Worm (Caenorhabditis elegans) whole organism, L2 larva: Measurements from ENCODE around the gene C03C10.7.

ENCODE experiments used
- R02D3.7 ChIP-seq: fragments of 150-350 bp; optimal IDR thresholded peaks from 2 replicates; lab custom pipeline; 2014; ENCODE audit warnings: missing biosample characterization, missing genetic modification characterization
- blmp-1 ChIP-seq: sonication (generic microtip); optimal IDR thresholded peaks from 2 replicates; lab custom pipeline; 2017; ENCODE audit warnings: missing genetic modification characterization, mild to moderate bottlenecking, missing compliant biosample characterization, antibody characterized with exemption, moderate library complexity; ENCODE audit not compliant: insufficient read depth
- nhr-237 ChIP-seq: fragments of 150-350 bp; optimal IDR thresholded peaks from 2 replicates; lab custom pipeline; 2014; ENCODE audit warnings: missing biosample characterization, missing genetic modification characterization
- nhr-6 ChIP-seq: fragments of 150-350 bp; optimal IDR thresholded peaks from 2 replicates; lab custom pipeline; 2014; ENCODE audit warnings: missing biosample characterization, missing genetic modification characterization
- skn-1 ChIP-seq: sonication (generic microtip); optimal IDR thresholded peaks from 2 replicates; lab custom pipeline; 2017; ENCODE audit warnings: missing biosample characterization, missing genetic modification characterization
- snpc-4 ChIP-seq: fragments of 150-350 bp; optimal IDR thresholded peaks from 2 replicates; lab custom pipeline; 2014; ENCODE audit warnings: missing biosample characterization, missing genetic modification characterization
- unc-55 ChIP-seq: fragments of 150-350 bp; sonication (generic microtip); optimal IDR thresholded peaks from 3 replicates; lab custom pipeline; 2014; ENCODE audit warnings: missing biosample characterization, missing genetic modification reagents, missing genetic modification characterization
- zag-1 ChIP-seq: fragments of 150-350 bp; optimal IDR thresholded peaks from 2 replicates; lab custom pipeline; 2014; ENCODE audit warnings: missing biosample characterization, missing genetic modification characterization

The C03C10.7 gene

DNA sequence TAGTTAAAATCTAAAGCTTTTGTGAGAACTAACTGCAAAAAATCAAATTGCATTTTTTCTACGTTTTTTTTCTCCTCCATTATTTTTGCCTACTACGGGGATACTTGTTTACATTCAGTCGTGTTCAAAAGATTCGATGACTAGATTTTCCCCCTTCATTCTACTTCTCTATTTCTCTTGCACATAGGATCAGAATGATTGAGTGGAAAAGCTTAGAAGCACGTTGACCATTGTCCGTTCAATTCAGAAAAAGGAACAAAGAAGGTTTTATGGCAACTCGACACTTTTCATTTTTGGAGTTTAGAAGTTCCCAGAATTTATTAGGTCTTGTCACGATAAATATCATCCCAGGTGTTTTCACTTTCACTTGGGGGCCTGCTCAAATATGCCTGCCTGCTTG lies 41.3 kb downstream of the C03C10.7 start:
- TF ChIP-seq zag-1 (tag; lab: Kevin White, UChicago) (no peak), unc-55 (peak; percentile 51)

DNA sequence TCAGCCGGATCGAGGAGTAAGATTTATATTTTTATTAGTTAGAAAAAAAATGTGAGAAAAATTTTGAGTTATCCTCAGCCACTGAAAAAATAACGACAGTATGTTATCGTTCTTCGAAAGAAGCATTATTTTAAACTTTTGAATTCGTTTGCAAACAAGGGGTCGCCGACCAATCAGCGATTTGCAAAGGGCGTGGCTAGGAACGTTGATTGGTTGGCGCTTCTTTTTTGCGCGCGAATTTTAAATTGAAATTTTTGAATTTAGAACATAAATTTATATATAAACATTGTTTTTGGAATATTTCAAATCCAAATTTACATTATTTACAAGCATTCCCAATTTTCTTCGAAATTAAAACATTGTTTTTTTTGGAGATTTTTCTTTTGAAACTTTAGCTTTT lies 47.3 kb downstream of the C03C10.7 start:
- TF ChIP-seq nhr-6 (tag; lab: Kevin White, UChicago) (no peak), R02D3.7 (tag; lab: Kevin White, UChicago) (no peak), skn-1 (tag; lab: Kevin White, UChicago) (no peak), blmp-1 (tag; lab: Kevin White, UChicago) (no peak), nhr-237 (tag; lab: Kevin White, UChicago) (no peak), snpc-4 (tag; lab: Kevin White, UChicago) (no peak)
